Fruit fly (Drosophila melanogaster) whole organism, embryonic: ENCODE results near the gene fzy.

ENCODE experiments used
- Abd-B ChIP-seq: fragments of 200-800 bp; sonication (Bioruptor generic); optimal IDR thresholded peaks from 2 replicates; lab custom pipeline; 2018; ENCODE audit warnings: missing biosample characterization, mild to moderate bottlenecking, missing genetic modification characterization, moderate library complexity
- C15 ChIP-seq: fragments of 200-800 bp; sonication (Bioruptor generic); IDR thresholded peaks from 3 replicates; pipeline ENCODE4 v1.3.6; 2022; ENCODE audit warnings: missing biosample characterization, missing genetic modification characterization
- CG10366 ChIP-seq: fragments of 200-800 bp; sonication (Bioruptor generic); IDR thresholded peaks from 2 replicates; pipeline ENCODE4 v1.3.6; 2022; ENCODE audit warnings: missing biosample characterization, missing genetic modification characterization
- CG12104 ChIP-seq: fragments of 200-800 bp; sonication (Bioruptor generic); optimal IDR thresholded peaks from 3 replicates; lab custom pipeline; 2016; ENCODE audit warnings: missing biosample characterization, missing genetic modification characterization
- CG12219 ChIP-seq: fragments of 200-800 bp; sonication (Bioruptor generic); optimal IDR thresholded peaks from 3 replicates; lab custom pipeline; 2018; ENCODE audit warnings: missing biosample characterization, mild to moderate bottlenecking, missing genetic modification characterization
- CG12299 ChIP-seq: fragments of 200-800 bp; sonication (Bioruptor generic); optimal IDR thresholded peaks from 2 replicates; lab custom pipeline; 2018; ENCODE audit warnings: missing biosample characterization, mild to moderate bottlenecking, missing genetic modification characterization
- CG1602 ChIP-seq: fragments of 200-800 bp; sonication (Bioruptor generic); optimal IDR thresholded peaks from 3 replicates; lab custom pipeline; 2016; ENCODE audit warnings: missing biosample characterization, missing genetic modification characterization
- CG17359 ChIP-seq: fragments of 200-800 bp; sonication (Bioruptor generic); optimal IDR thresholded peaks from 3 replicates; lab custom pipeline; 2018; ENCODE audit warnings: missing biosample characterization, mild to moderate bottlenecking, missing genetic modification characterization, moderate library complexity
- CG17385 ChIP-seq: fragments of 200-800 bp; sonication (Bioruptor generic); optimal IDR thresholded peaks from 3 replicates; lab custom pipeline; 2018; ENCODE audit warnings: missing biosample characterization, mild to moderate bottlenecking, missing genetic modification characterization
- CG17829 ChIP-seq: fragments of 200-800 bp; optimal IDR thresholded peaks from 2 replicates; lab custom pipeline; 2019; ENCODE audit warnings: missing biosample characterization, mild to moderate bottlenecking, missing genetic modification characterization, moderate library complexity
- CG17912 ChIP-seq: fragments of 200-800 bp; sonication (Bioruptor generic); optimal IDR thresholded peaks from 2 replicates; lab custom pipeline; 2018; ENCODE audit warnings: missing biosample characterization, mild to moderate bottlenecking, missing genetic modification characterization
- CG18619 ChIP-seq: fragments of 200-800 bp; sonication (Bioruptor generic); optimal IDR thresholded peaks from 3 replicates; lab custom pipeline; 2017; ENCODE audit warnings: missing biosample characterization, mild to moderate bottlenecking, missing genetic modification characterization
- CG31224 ChIP-seq: fragments of 200-800 bp; sonication (Bioruptor generic); IDR thresholded peaks from 2 replicates; pipeline ENCODE4 v1.3.6; 2022; ENCODE audit warnings: missing biosample characterization, missing genetic modification characterization
- CG34422 ChIP-seq: fragments of 200-800 bp; sonication (Bioruptor generic); IDR thresholded peaks from 3 replicates; pipeline ENCODE4 v1.3.6; 2022; ENCODE audit warnings: missing biosample characterization, missing genetic modification characterization
- CG4424 ChIP-seq: fragments of 200-800 bp; sonication (Bioruptor generic); optimal IDR thresholded peaks from 3 replicates; lab custom pipeline; 2016; ENCODE audit warnings: missing biosample characterization, missing genetic modification characterization
- CG7786 ChIP-seq: fragments of 200-800 bp; sonication (Bioruptor generic); optimal IDR thresholded peaks from 2 replicates; lab custom pipeline; 2016; ENCODE audit warnings: missing biosample characterization, missing genetic modification characterization
- CG9932 ChIP-seq: fragments of 200-800 bp; sonication (Bioruptor generic); IDR thresholded peaks from 2 replicates; pipeline ENCODE4 v1.3.6; 2022; ENCODE audit warnings: missing biosample characterization, missing genetic modification characterization
- CTCF ChIP-seq: fragments of 200-800 bp; sonication (Bioruptor generic); optimal IDR thresholded peaks from 2 replicates; lab custom pipeline; 2017; ENCODE audit warnings: missing biosample characterization, mild to moderate bottlenecking, missing genetic modification characterization, moderate library complexity
- Camta ChIP-seq: fragments of 200-800 bp; sonication (Bioruptor generic); optimal IDR thresholded peaks from 2 replicates; lab custom pipeline; 2016; ENCODE audit warnings: missing biosample characterization, missing genetic modification characterization
- CkIIα-i1 ChIP-seq: fragments of 200-800 bp; sonication (Bioruptor generic); IDR thresholded peaks from 2 replicates; pipeline ENCODE4 v1.3.6; 2022; ENCODE audit warnings: missing biosample characterization, missing genetic modification characterization
- Drgx ChIP-seq: fragments of 200-800 bp; sonication (Bioruptor generic); IDR thresholded peaks from 2 replicates; pipeline ENCODE4 v1.3.6; 2022; ENCODE audit warnings: missing biosample characterization, missing genetic modification characterization
- Fer3 ChIP-seq: fragments of 200-800 bp; sonication (Bioruptor generic); optimal IDR thresholded peaks from 2 replicates; lab custom pipeline; 2018; ENCODE audit warnings: missing biosample characterization, mild to moderate bottlenecking, missing genetic modification characterization, moderate library complexity
- Lpt ChIP-seq: fragments of >200 bp; optimal IDR thresholded peaks from 2 replicates; lab custom pipeline; 2018; ENCODE audit warnings: missing biosample characterization, missing genetic modification characterization
- Mrtf ChIP-seq: fragments of 200-800 bp; sonication (Bioruptor generic); IDR thresholded peaks from 3 replicates; pipeline ENCODE4 v1.3.6; 2022; ENCODE audit warnings: missing biosample characterization, missing genetic modification characterization
- NfI ChIP-seq: fragments of 200-800 bp; sonication (Bioruptor generic); optimal IDR thresholded peaks from 3 replicates; lab custom pipeline; 2018; ENCODE audit warnings: missing biosample characterization, mild to moderate bottlenecking, missing genetic modification characterization, moderate library complexity
- Sry-δ ChIP-seq: fragments of 200-800 bp; sonication (Bioruptor generic); optimal IDR thresholded peaks from 2 replicates; lab custom pipeline; 2016; ENCODE audit warnings: missing biosample characterization, missing genetic modification characterization
- Xbp1 ChIP-seq: fragments of 200-800 bp; sonication (Bioruptor generic); optimal IDR thresholded peaks from 3 replicates; lab custom pipeline; 2016; ENCODE audit warnings: missing biosample characterization, mild to moderate bottlenecking, missing genetic modification characterization
- cad ChIP-seq: fragments of >200 bp; optimal IDR thresholded peaks from 2 replicates; lab custom pipeline; 2017; ENCODE audit warnings: missing biosample characterization, missing genetic modification characterization
- corto ChIP-seq: fragments of 200-800 bp; sonication (Bioruptor generic); optimal IDR thresholded peaks from 2 replicates; lab custom pipeline; 2016; ENCODE audit warnings: missing biosample characterization, mild to moderate bottlenecking, missing genetic modification characterization, moderate library complexity
- dimm ChIP-seq: fragments of 200-800 bp; sonication (Bioruptor generic); IDR thresholded peaks from 2 replicates; pipeline ENCODE4 v1.3.6; 2022; ENCODE audit warnings: missing biosample characterization, missing genetic modification characterization
- dm ChIP-seq: fragments of 200-800 bp; sonication (Bioruptor generic); optimal IDR thresholded peaks from 3 replicates; lab custom pipeline; 2016; ENCODE audit warnings: missing biosample characterization, missing genetic modification characterization
- ewg ChIP-seq: fragments of 200-800 bp; sonication (Bioruptor generic); optimal IDR thresholded peaks from 3 replicates; lab custom pipeline; 2017; ENCODE audit warnings: mild to moderate bottlenecking, missing biosample characterization, missing genetic modification reagents, missing genetic modification characterization
- fru ChIP-seq: fragments of >200 bp; optimal IDR thresholded peaks from 2 replicates; lab custom pipeline; 2017
- gce ChIP-seq: fragments of 200-800 bp; sonication (Bioruptor generic); IDR thresholded peaks from 3 replicates; pipeline ENCODE4 v1.3.6; 2022; ENCODE audit warnings: missing biosample characterization, missing genetic modification characterization
- gem ChIP-seq: fragments of 200-800 bp; sonication (Bioruptor generic); optimal IDR thresholded peaks from 2 replicates; lab custom pipeline; 2019; ENCODE audit warnings: missing biosample characterization, mild to moderate bottlenecking, missing genetic modification characterization, moderate library complexity
- grau ChIP-seq: fragments of 200-800 bp; optimal IDR thresholded peaks from 3 replicates; lab custom pipeline; 2019; ENCODE audit warnings: missing biosample characterization, mild to moderate bottlenecking, missing genetic modification characterization, moderate library complexity
- hkb ChIP-seq, 2 experiments: fragments of 200-800 bp in 1 of 2; fragments of >200 bp in 1 of 2; sonication (Bioruptor generic) in 1 of 2; IDR thresholded peaks in 1 of 2; optimal IDR thresholded peaks in 1 of 2; 2 replicates each; pipeline versions ENCODE4 v1.3.6 to Lab custom; 2017 to 2022; ENCODE audit warnings: missing biosample characterization in 1 of 2, missing genetic modification characterization in 1 of 2
- jigr1 ChIP-seq: fragments of 200-800 bp; sonication (Bioruptor generic); IDR thresholded peaks from 3 replicates; pipeline ENCODE4 v1.3.6; 2022; ENCODE audit warnings: missing biosample characterization, missing genetic modification characterization
- maf-S ChIP-seq: fragments of 200-800 bp; sonication (Bioruptor generic); optimal IDR thresholded peaks from 2 replicates; lab custom pipeline; 2016; ENCODE audit warnings: missing biosample characterization, missing genetic modification characterization
- nerfin-1 ChIP-seq: fragments of 200-800 bp; sonication (Bioruptor generic); optimal IDR thresholded peaks from 3 replicates; lab custom pipeline; 2019; ENCODE audit warnings: missing biosample characterization, mild to moderate bottlenecking, missing genetic modification characterization, moderate library complexity
- peb ChIP-seq: fragments of 200-800 bp; sonication (Bioruptor generic); IDR thresholded peaks from 2 replicates; pipeline ENCODE4 v1.3.6; 2022; ENCODE audit warnings: missing biosample characterization, missing genetic modification characterization
- pho ChIP-seq: fragments of 200-800 bp; sonication (Bioruptor generic); optimal IDR thresholded peaks from 2 replicates; lab custom pipeline; 2016; ENCODE audit warnings: missing biosample characterization, missing genetic modification characterization
- prd ChIP-seq, 3 experiments: fragments of >200 bp in 2 of 3; fragments of 200-800 bp in 1 of 3; sonication (Bioruptor generic) in 1 of 3; optimal IDR thresholded peaks in 2 of 3; IDR thresholded peaks in 1 of 3; 2 replicates in 2 of 3; 3 replicates in 1 of 3; pipeline versions ENCODE4 v1.3.6 to Lab custom; 2017 to 2022; ENCODE audit warnings: missing biosample characterization in 1 of 3, missing genetic modification characterization in 1 of 3
- pzg ChIP-seq: fragments of 200-800 bp; sonication (Bioruptor generic); optimal IDR thresholded peaks from 3 replicates; lab custom pipeline; 2018; ENCODE audit warnings: missing biosample characterization, mild to moderate bottlenecking, missing genetic modification characterization, moderate library complexity
- rib ChIP-seq: fragments of 200-800 bp; sonication (Bioruptor generic); IDR thresholded peaks from 2 replicates; pipeline ENCODE4 v1.3.6; 2022; ENCODE audit warnings: missing biosample characterization, missing genetic modification characterization
- row ChIP-seq: fragments of 200-800 bp; sonication (Bioruptor generic); IDR thresholded peaks from 3 replicates; pipeline ENCODE4 v1.3.6; 2022; ENCODE audit warnings: missing biosample characterization, missing genetic modification characterization
- tap ChIP-seq: fragments of 200-800 bp; optimal IDR thresholded peaks from 3 replicates; lab custom pipeline; 2019; ENCODE audit warnings: missing biosample characterization, mild to moderate bottlenecking, missing genetic modification characterization, moderate library complexity
- tup ChIP-seq: fragments of 200-800 bp; sonication (Bioruptor generic); optimal IDR thresholded peaks from 2 replicates; lab custom pipeline; 2016; ENCODE audit warnings: missing biosample characterization, mild to moderate bottlenecking, missing genetic modification characterization, moderate library complexity
- vnd ChIP-seq: fragments of 200-800 bp; sonication (Bioruptor generic); IDR thresholded peaks from 3 replicates; pipeline ENCODE4 v1.3.6; 2022; ENCODE audit warnings: missing biosample characterization, missing genetic modification characterization; ENCODE audit not compliant: partially characterized antibody
- vvl ChIP-seq: fragments of 200-800 bp; sonication (Bioruptor generic); IDR thresholded peaks from 2 replicates; pipeline ENCODE4 v1.3.6; 2022; ENCODE audit warnings: missing biosample characterization, missing genetic modification characterization
- zen ChIP-seq: fragments of 200-800 bp; sonication (Bioruptor generic); optimal IDR thresholded peaks from 3 replicates; lab custom pipeline; 2018; ENCODE audit warnings: missing biosample characterization, mild to moderate bottlenecking, missing genetic modification characterization, moderate library complexity

fzy gene

dm6 chr2L:16350160-16350633 lies 39.4 kb downstream of the fzy start (continued):
- peak; percentile 66 for TF ChIP-seq pzg
- no peak for TF ChIP-seq Fer3 (tag; lab: Kevin White, UChicago)
- TF ChIP-seq rib (GFP tag; lab: Robert Waterston, UW), result peak; percentile 41; the same call in 1 of the 2 replicates
- peak; percentile 58 for TF ChIP-seq peb (GFP tag; lab: Robert Waterston, UW)
- TF ChIP-seq CG17912 (GFP tag; lab: Kevin White, UChicago), result peak; percentile 43
- peak; percentile 90 for TF ChIP-seq CG9932 (GFP tag; lab: Robert Waterston, UW)
- TF ChIP-seq Mrtf (GFP tag; lab: Robert Waterston, UW), result peak; percentile 68; the same call in 2 of the 3 replicates
- TF ChIP-seq nerfin-1, result no peak
- TF ChIP-seq C15 (GFP tag; lab: Robert Waterston, UW), result no peak
- no peak for TF ChIP-seq cad (GFP tag; lab: Kevin White, UChicago)
- TF ChIP-seq CkIIα-i1 (GFP tag; lab: Robert Waterston, UW), result no peak
- TF ChIP-seq Abd-B (GFP tag; lab: Kevin White, UChicago), result no peak
- TF ChIP-seq NfI (GFP tag; lab: Kevin White, UChicago), result peak; percentile 71
- no peak for TF ChIP-seq corto (GFP tag; lab: Kevin White, UChicago)
- peak; percentile 49 for TF ChIP-seq ewg
- TF ChIP-seq CTCF (GFP tag; lab: Kevin White, UChicago), result peak; percentile 89
- no peak for TF ChIP-seq CG12104 (GFP tag; lab: Kevin White, UChicago)
- peak; percentile 58 for TF ChIP-seq CG17359 (tag; lab: Kevin White, UChicago)
- TF ChIP-seq hkb (optimal IDR thresholded peaks at IDR 0.05; lab: Kevin White, UChicago), result no peak
- TF ChIP-seq hkb (GFP tag; IDR thresholded peaks at IDR 0.05; lab: Robert Waterston, UW), result peak; percentile 72
- TF ChIP-seq maf-S (GFP tag; lab: Kevin White, UChicago), result peak; percentile 57
- peak; percentile 47; the same call in 1 of the 3 replicates for TF ChIP-seq jigr1
- peak; percentile 71 for TF ChIP-seq CG7786 (GFP tag; lab: Kevin White, UChicago)
- peak; percentile 72 for TF ChIP-seq CG10366 (GFP tag; lab: Robert Waterston, UW)
- TF ChIP-seq CG18619 (GFP tag; lab: Kevin White, UChicago), result no peak
- TF ChIP-seq gem (tag; lab: Kevin White, UChicago), result peak; percentile 83
- TF ChIP-seq CG12219 (GFP tag; lab: Kevin White, UChicago), result no peak
- TF ChIP-seq CG31224, result peak; percentile 70
- TF ChIP-seq CG17829 (tag; lab: Kevin White, UChicago), result peak; percentile 70
- no peak for TF ChIP-seq tap
- TF ChIP-seq Camta (GFP tag; lab: Kevin White, UChicago), result peak; percentile 8
- no peak for TF ChIP-seq dm (GFP tag; lab: Kevin White, UChicago)
- no peak for TF ChIP-seq dimm
- peak; percentile 65 for TF ChIP-seq CG1602 (GFP tag; lab: Kevin White, UChicago)
- TF ChIP-seq row, result peak; percentile 88
- TF ChIP-seq prd (optimal IDR thresholded peaks at IDR 0.05; lab: Kevin White, UChicago), result no peak
- TF ChIP-seq prd (GFP tag; IDR thresholded peaks at IDR 0.05; lab: Robert Waterston, UW), result peak; percentile 81
- no peak for TF ChIP-seq CG12299
- TF ChIP-seq vnd, result no peak
- no peak for TF ChIP-seq fru (lab: Kevin White, UChicago)
- TF ChIP-seq tup (GFP tag; lab: Kevin White, UChicago), result no peak
- TF ChIP-seq Xbp1 (GFP tag; lab: Kevin White, UChicago), result peak; percentile 80
- peak; percentile 73 for TF ChIP-seq pho (GFP tag; lab: Kevin White, UChicago)
- TF ChIP-seq CG4424 (GFP tag; lab: Kevin White, UChicago), result peak; percentile 50
- TF ChIP-seq vvl (GFP tag; lab: Robert Waterston, UW), result peak; percentile 95
- peak; percentile 77 for TF ChIP-seq grau
- TF ChIP-seq zen (tag; lab: Kevin White, UChicago), result peak; percentile 47
- TF ChIP-seq Sry-δ (GFP tag; lab: Kevin White, UChicago), result peak; percentile 87
- TF ChIP-seq Drgx, result peak; percentile 67; the same call in 1 of the 2 replicates
- TF ChIP-seq gce (GFP tag; lab: Robert Waterston, UW), result peak; percentile 68; the same call in 1 of the 3 replicates
- no peak for TF ChIP-seq Lpt (GFP tag; lab: Kevin White, UChicago)
- TF ChIP-seq CG34422, result peak; percentile 82
- TF ChIP-seq CG17385 (GFP tag; lab: Kevin White, UChicago), result peak; percentile 98
